Worm (Caenorhabditis elegans) whole organism, L2 larva: ENCODE results near the gene gpcp-2.

Source experiments
- C34F6.9 ChIP-seq: fragments of 150-350 bp; optimal IDR thresholded peaks from 2 replicates; lab custom pipeline; 2014; ENCODE audit warnings: missing biosample characterization, missing genetic modification characterization
- F13H6.1 ChIP-seq: sonication (generic microtip); optimal IDR thresholded peaks from 2 replicates; lab custom pipeline; 2016; ENCODE audit warnings: missing genetic modification characterization, missing compliant biosample characterization
- R02D3.7 ChIP-seq: fragments of 150-350 bp; optimal IDR thresholded peaks from 2 replicates; lab custom pipeline; 2014; ENCODE audit warnings: missing biosample characterization, missing genetic modification characterization
- Y55F3AM.14 ChIP-seq: fragments of 200-800 bp; sonication (Bioruptor generic); optimal IDR thresholded peaks from 2 replicates; lab custom pipeline; 2018; ENCODE audit warnings: mild to moderate bottlenecking, missing genetic modification characterization, missing compliant biosample characterization
- ZK546.5 ChIP-seq: sonication (generic microtip); optimal IDR thresholded peaks from 2 replicates; lab custom pipeline; 2017; ENCODE audit warnings: missing biosample characterization, missing genetic modification characterization
- aly-2 ChIP-seq: fragments of 150-350 bp; optimal IDR thresholded peaks from 2 replicates; lab custom pipeline; 2014; ENCODE audit warnings: missing biosample characterization, missing genetic modification characterization
- ama-1 ChIP-seq: fragments of 150-350 bp; optimal IDR thresholded peaks from 2 replicates; lab custom pipeline; 2018; ENCODE audit warnings: inconsistent platforms
- blmp-1 ChIP-seq: sonication (generic microtip); optimal IDR thresholded peaks from 2 replicates; lab custom pipeline; 2017; ENCODE audit warnings: missing genetic modification characterization, mild to moderate bottlenecking, missing compliant biosample characterization, antibody characterized with exemption, moderate library complexity; ENCODE audit not compliant: insufficient read depth
- ceh-16 ChIP-seq: fragments of 150-350 bp; optimal IDR thresholded peaks from 2 replicates; lab custom pipeline; 2014; ENCODE audit warnings: missing biosample characterization, missing genetic modification characterization
- crh-2 ChIP-seq: sonication (generic microtip); optimal IDR thresholded peaks from 2 replicates; lab custom pipeline; 2017; ENCODE audit warnings: missing biosample characterization, missing genetic modification characterization
- dmd-4 ChIP-seq: sonication (generic microtip); optimal IDR thresholded peaks from 2 replicates; lab custom pipeline; 2017; ENCODE audit warnings: missing biosample characterization, missing genetic modification characterization
- egl-27 ChIP-seq: sonication (generic microtip); optimal IDR thresholded peaks from 3 replicates; lab custom pipeline; 2017; ENCODE audit warnings: missing biosample characterization, missing genetic modification reagents, missing genetic modification characterization
- elt-3 ChIP-seq: sonication (generic microtip); optimal IDR thresholded peaks from 2 replicates; lab custom pipeline; 2017; ENCODE audit warnings: missing biosample characterization, missing genetic modification characterization
- fos-1 ChIP-seq: fragments of 150-350 bp; optimal IDR thresholded peaks from 2 replicates; lab custom pipeline; 2014; ENCODE audit warnings: missing biosample characterization, missing genetic modification characterization
- gmeb-1 ChIP-seq: fragments of 150-350 bp; optimal IDR thresholded peaks from 2 replicates; lab custom pipeline; 2014; ENCODE audit warnings: missing biosample characterization, missing genetic modification characterization
- lin-11 ChIP-seq: fragments of 150-350 bp; sonication (generic microtip); optimal IDR thresholded peaks from 2 replicates; lab custom pipeline; 2014; ENCODE audit warnings: missing biosample characterization, missing genetic modification characterization, inconsistent platforms, mixed read lengths
- lin-13 ChIP-seq: fragments of 150-350 bp; optimal IDR thresholded peaks from 2 replicates; lab custom pipeline; 2014; ENCODE audit warnings: missing biosample characterization, missing genetic modification reagents, missing genetic modification characterization
- lin-39 ChIP-seq: fragments of 150-350 bp; optimal IDR thresholded peaks from 2 replicates; lab custom pipeline; 2014; ENCODE audit warnings: missing biosample characterization, missing genetic modification reagents, missing genetic modification characterization
- lsy-2 ChIP-seq, 2 experiments: fragments of 150-350 bp in 1 of 2; sonication (generic microtip) in 1 of 2; optimal IDR thresholded peaks; 2 replicates each; lab custom pipeline; 2014 to 2017; ENCODE audit warnings: missing biosample characterization in 2 of 2, missing genetic modification characterization in 2 of 2
- mab-5 ChIP-seq: fragments of 150-350 bp; optimal IDR thresholded peaks from 2 replicates; lab custom pipeline; 2014; ENCODE audit warnings: missing biosample characterization, missing genetic modification characterization
- mbf-1 ChIP-seq: sonication (generic microtip); optimal IDR thresholded peaks from 2 replicates; lab custom pipeline; 2017; ENCODE audit warnings: missing biosample characterization, missing genetic modification characterization
- mdl-1 ChIP-seq, 2 experiments: fragments of 150-350 bp in 1 of 2; sonication (generic microtip) in 1 of 2; optimal IDR thresholded peaks; 2 replicates each; lab custom pipeline; 2017; ENCODE audit warnings: missing biosample characterization in 2 of 2, missing genetic modification characterization in 2 of 2
- nhr-11 ChIP-seq: fragments of 150-350 bp; optimal IDR thresholded peaks from 2 replicates; lab custom pipeline; 2014; ENCODE audit warnings: missing biosample characterization, missing genetic modification characterization
- nhr-12 ChIP-seq: fragments of 150-350 bp; optimal IDR thresholded peaks from 2 replicates; lab custom pipeline; 2014; ENCODE audit warnings: missing biosample characterization, missing genetic modification characterization
- nhr-129 ChIP-seq: fragments of 150-350 bp; optimal IDR thresholded peaks from 2 replicates; lab custom pipeline; 2014; ENCODE audit warnings: missing biosample characterization, missing genetic modification characterization
- nhr-21 ChIP-seq: fragments of 150-350 bp; optimal IDR thresholded peaks from 2 replicates; lab custom pipeline; 2014; ENCODE audit warnings: missing biosample characterization, missing genetic modification characterization
- nhr-23 ChIP-seq: fragments of 150-350 bp; optimal IDR thresholded peaks from 2 replicates; lab custom pipeline; 2014; ENCODE audit warnings: missing biosample characterization, missing genetic modification reagents, missing genetic modification characterization
- nhr-237 ChIP-seq: fragments of 150-350 bp; optimal IDR thresholded peaks from 2 replicates; lab custom pipeline; 2014; ENCODE audit warnings: missing biosample characterization, missing genetic modification characterization
- nhr-25 ChIP-seq: fragments of 150-350 bp; sonication (generic microtip); optimal IDR thresholded peaks from 3 replicates; lab custom pipeline; 2014; ENCODE audit warnings: missing biosample characterization, missing genetic modification characterization
- nhr-6 ChIP-seq: fragments of 150-350 bp; optimal IDR thresholded peaks from 2 replicates; lab custom pipeline; 2014; ENCODE audit warnings: missing biosample characterization, missing genetic modification characterization
- peb-1 ChIP-seq: fragments of 150-350 bp; optimal IDR thresholded peaks from 2 replicates; lab custom pipeline; 2014; ENCODE audit warnings: missing biosample characterization, missing genetic modification characterization
- sem-4 ChIP-seq: fragments of 150-350 bp; optimal IDR thresholded peaks from 2 replicates; lab custom pipeline; 2014; ENCODE audit warnings: missing biosample characterization, missing genetic modification reagents, missing genetic modification characterization
- skn-1 ChIP-seq: sonication (generic microtip); optimal IDR thresholded peaks from 2 replicates; lab custom pipeline; 2017; ENCODE audit warnings: missing biosample characterization, missing genetic modification characterization
- sma-3 ChIP-seq: sonication (generic microtip); optimal IDR thresholded peaks from 2 replicates; lab custom pipeline; 2016; ENCODE audit warnings: missing genetic modification reagents, missing genetic modification characterization, missing compliant biosample characterization
- sma-9 ChIP-seq, 2 experiments: fragments of 150-350 bp in 1 of 2; sonication (generic microtip) in 1 of 2; optimal IDR thresholded peaks; 2 replicates each; lab custom pipeline; 2014 to 2016; ENCODE audit warnings: missing genetic modification characterization in 2 of 2, mild to moderate bottlenecking in 1 of 2, missing biosample characterization in 1 of 2, missing compliant biosample characterization in 1 of 2, missing genetic modification reagents in 1 of 2, moderate library complexity in 1 of 2
- snpc-4 ChIP-seq: fragments of 150-350 bp; optimal IDR thresholded peaks from 2 replicates; lab custom pipeline; 2014; ENCODE audit warnings: missing biosample characterization, missing genetic modification characterization
- unc-39 ChIP-seq: fragments of 150-350 bp; optimal IDR thresholded peaks from 2 replicates; lab custom pipeline; 2014; ENCODE audit warnings: missing biosample characterization, missing genetic modification characterization
- unc-55 ChIP-seq: fragments of 150-350 bp; sonication (generic microtip); optimal IDR thresholded peaks from 3 replicates; lab custom pipeline; 2014; ENCODE audit warnings: missing biosample characterization, missing genetic modification reagents, missing genetic modification characterization
- unc-62 ChIP-seq: fragments of 150-350 bp; optimal IDR thresholded peaks from 2 replicates; lab custom pipeline; 2014; ENCODE audit warnings: missing biosample characterization, missing genetic modification reagents, missing genetic modification characterization
- zag-1 ChIP-seq: fragments of 150-350 bp; optimal IDR thresholded peaks from 2 replicates; lab custom pipeline; 2014; ENCODE audit warnings: missing biosample characterization, missing genetic modification characterization
- ztf-1 ChIP-seq: fragments of 200-800 bp; sonication (Bioruptor generic); conservative IDR thresholded peaks from 2 replicates; pipeline ENCODE4 v1.3.6; 2022; ENCODE audit warnings: missing genetic modification characterization, missing compliant biosample characterization
- ztf-11 ChIP-seq: sonication (generic microtip); optimal IDR thresholded peaks from 2 replicates; lab custom pipeline; 2017; ENCODE audit warnings: missing biosample characterization, missing genetic modification characterization
- ztf-4 ChIP-seq: fragments of 150-350 bp; optimal IDR thresholded peaks from 2 replicates; lab custom pipeline; 2014; ENCODE audit warnings: missing biosample characterization, missing genetic modification characterization

The gpcp-2 gene

DNA sequence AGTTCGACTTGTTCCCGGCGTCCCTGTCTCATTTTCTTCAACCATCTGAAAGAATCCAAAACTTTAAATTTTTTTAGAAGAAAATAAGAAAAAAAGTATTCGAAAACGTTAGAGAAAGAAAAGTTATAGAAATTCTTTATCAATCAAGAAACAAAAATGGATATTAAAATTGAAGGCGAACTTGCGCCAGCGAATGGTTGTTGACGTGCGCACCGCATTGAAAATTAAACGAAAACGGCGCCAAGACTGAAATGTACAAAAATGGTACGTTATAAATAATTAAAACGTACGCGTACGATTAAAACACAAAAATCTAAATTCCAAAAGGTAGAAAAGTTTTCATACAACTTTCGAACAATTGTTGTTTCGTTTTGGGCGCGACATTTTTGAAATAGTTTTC, 13.6 kb upstream of the gpcp-2 start, which contains the start of gene K02C4.3:
K02C4.3 (minus strand) TSS at position 51 of the 400 bp plus-strand sequence.
- TF ChIP-seq unc-62 (GFP tag; lab: Kevin White, UChicago): no peak
- TF ChIP-seq snpc-4 (tag; lab: Kevin White, UChicago): peak; percentile 87
- peak; percentile 64 for TF ChIP-seq nhr-129 (tag; lab: Kevin White, UChicago)
- TF ChIP-seq ztf-4 (tag; lab: Kevin White, UChicago): peak; percentile 51
- TF ChIP-seq sma-3: peak; percentile 63
- peak; percentile 81 for TF ChIP-seq C34F6.9 (tag; lab: Kevin White, UChicago)
- no peak for TF ChIP-seq ZK546.5 (tag; lab: Kevin White, UChicago)
- peak; percentile 52 for TF ChIP-seq lin-11 (tag; lab: Kevin White, UChicago)
- TF ChIP-seq ceh-16 (tag; lab: Kevin White, UChicago): no peak
- TF ChIP-seq crh-2 (tag; lab: Kevin White, UChicago): peak; percentile 83
- peak; percentile 65 for TF ChIP-seq lin-13
- TF ChIP-seq zag-1: no peak
- peak; percentile 69 for TF ChIP-seq unc-55 (GFP tag; lab: Kevin White, UChicago)
- peak; percentile 40 for TF ChIP-seq mab-5 (tag; lab: Kevin White, UChicago)
- TF ChIP-seq dmd-4 (tag; lab: Kevin White, UChicago): no peak
- peak; percentile 53 for TF ChIP-seq fos-1 (tag; lab: Kevin White, UChicago)
- TF ChIP-seq sem-4 (tag; lab: Kevin White, UChicago): peak; percentile 24
- peak; percentile 16 for TF ChIP-seq nhr-6 (tag; lab: Kevin White, UChicago)
- peak; percentile 55 for TF ChIP-seq F13H6.1
- peak; percentile 61 to 87 for TF ChIP-seq lsy-2 (tag; optimal IDR thresholded peaks at IDR 0.05; lab: Kevin White, UChicago)
- peak; percentile 66 for TF ChIP-seq nhr-25 (tag; lab: Kevin White, UChicago)
- peak; percentile 92 for TF ChIP-seq gmeb-1 (tag; lab: Kevin White, UChicago)
- no peak for TF ChIP-seq blmp-1 (tag; lab: Kevin White, UChicago)
- TF ChIP-seq nhr-21 (tag; lab: Kevin White, UChicago): peak; percentile 51
- TF ChIP-seq sma-9 (GFP tag; optimal IDR thresholded peaks at IDR 0.05; lab: Kevin White, UChicago): peak; percentile 80
- no peak for TF ChIP-seq sma-9 (tag; optimal IDR thresholded peaks at IDR 0.05; lab: Kevin White, UChicago)
- TF ChIP-seq, all 48 proteins: peak for 19

DNA sequence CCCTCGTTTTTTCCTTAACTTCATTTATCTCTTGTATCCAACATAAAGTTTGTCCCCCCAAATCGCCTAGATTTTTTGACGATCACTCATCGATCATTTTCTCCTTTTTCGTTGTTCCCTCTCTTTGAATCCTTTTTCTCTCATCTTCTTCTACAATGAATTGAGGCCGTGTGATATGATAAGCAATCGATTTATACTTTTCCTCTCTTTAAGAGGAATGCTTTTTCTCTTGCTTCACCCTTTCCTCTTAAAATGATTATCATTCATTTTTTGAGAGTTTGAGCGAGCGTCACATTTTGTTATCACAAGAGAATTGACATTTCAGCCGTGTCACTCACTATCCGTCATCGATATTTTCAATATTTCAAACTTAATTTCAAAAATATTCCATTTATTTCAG, 4.9 kb upstream of the gpcp-2 start, which contains the start of gene K02C4.5:
K02C4.5 (plus strand) TSS at position 395 of the 400 bp plus-strand sequence.
- TF ChIP-seq ztf-4 (tag; lab: Kevin White, UChicago) (no peak), ama-1 (no peak), ztf-1 (GFP tag; lab: Robert Waterston, UW) (no peak), mbf-1 (tag; lab: Kevin White, UChicago) (no peak), aly-2 (tag; lab: Kevin White, UChicago) (no peak), fos-1 (tag; lab: Kevin White, UChicago) (peak; percentile 98), egl-27 (tag; lab: Kevin White, UChicago) (no peak), skn-1 (tag; lab: Kevin White, UChicago) (peak; percentile 11), mdl-1 (tag; optimal IDR thresholded peaks at IDR 0.05; lab: Kevin White, UChicago) (no peak), sma-3 (no peak), crh-2 (tag; lab: Kevin White, UChicago) (peak; percentile 48), blmp-1 (tag; lab: Kevin White, UChicago) (no peak), nhr-6 (tag; lab: Kevin White, UChicago) (no peak)
- TF ChIP-seq, all 48 proteins: peak for 3

DNA sequence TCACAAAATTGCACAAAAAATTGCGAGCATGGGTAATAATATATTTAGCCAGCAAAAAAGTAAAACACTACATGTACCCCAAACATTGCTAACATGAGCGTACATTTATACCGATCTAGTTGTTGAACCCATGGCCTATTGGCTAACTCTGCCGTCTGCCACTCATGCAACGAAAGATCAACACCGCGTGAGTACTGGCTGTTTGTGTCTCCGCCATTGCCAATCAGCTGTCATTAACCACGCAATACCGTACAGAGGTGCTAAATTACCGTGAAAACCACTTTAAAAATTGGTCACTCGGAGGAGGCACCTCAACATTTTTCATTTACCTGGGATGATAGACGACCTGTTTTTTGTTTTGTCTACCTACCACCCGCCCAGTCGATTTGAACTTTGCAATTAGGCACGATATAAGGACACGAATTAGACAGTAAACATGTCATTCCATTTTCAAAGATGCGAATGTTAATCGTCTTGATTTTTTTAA, 2.2 kb upstream of the gpcp-2 start, which contains the start of gene K02C4.2:
K02C4.2 (plus strand) TSS at position 437 of the 487 bp plus-strand sequence.
- TF ChIP-seq sem-4 (tag; lab: Kevin White, UChicago) (peak; percentile 69), snpc-4 (tag; lab: Kevin White, UChicago) (peak; percentile 42), mbf-1 (tag; lab: Kevin White, UChicago) (no peak), nhr-21 (tag; lab: Kevin White, UChicago) (peak; percentile 85), ZK546.5 (tag; lab: Kevin White, UChicago) (no peak), Y55F3AM.14 (GFP tag; lab: Kevin White, UChicago) (peak; percentile 62), nhr-23 (tag; lab: Kevin White, UChicago) (no peak), nhr-6 (tag; lab: Kevin White, UChicago) (no peak), fos-1 (tag; lab: Kevin White, UChicago) (peak; percentile 90), nhr-11 (tag; lab: Kevin White, UChicago) (peak; percentile 9), ceh-16 (tag; lab: Kevin White, UChicago) (peak; percentile 57), nhr-12 (tag; lab: Kevin White, UChicago) (no peak), unc-39 (tag; lab: Kevin White, UChicago) (no peak), R02D3.7 (tag; lab: Kevin White, UChicago) (no peak), F13H6.1 (peak; percentile 66), lsy-2 (tag; optimal IDR thresholded peaks at IDR 0.05; lab: Kevin White, UChicago) (peak; percentile 12 to 73), dmd-4 (tag; lab: Kevin White, UChicago) (no peak), aly-2 (tag; lab: Kevin White, UChicago) (no peak), lin-39 (no peak), lin-11 (tag; lab: Kevin White, UChicago) (peak; percentile 42), sma-9 (GFP tag; optimal IDR thresholded peaks at IDR 0.05; lab: Kevin White, UChicago) (peak; percentile 78), sma-9 (tag; optimal IDR thresholded peaks at IDR 0.05; lab: Kevin White, UChicago) (no peak), crh-2 (tag; lab: Kevin White, UChicago) (peak; percentile 80), nhr-25 (tag; lab: Kevin White, UChicago) (peak; percentile 73), ztf-11 (tag; lab: Kevin White, UChicago) (no peak), ama-1 (no peak), peb-1 (tag; lab: Kevin White, UChicago) (no peak), ztf-4 (tag; lab: Kevin White, UChicago) (no peak), unc-62 (GFP tag; lab: Kevin White, UChicago) (no peak), mdl-1 (tag; optimal IDR thresholded peaks at IDR 0.05; lab: Kevin White, UChicago) (peak in 1 of 2 experiments; percentile 9), lin-13 (peak; percentile 50), nhr-129 (tag; lab: Kevin White, UChicago) (peak; percentile 95), zag-1 (peak; percentile 36), elt-3 (tag; lab: Kevin White, UChicago) (no peak), nhr-237 (no peak), C34F6.9 (tag; lab: Kevin White, UChicago) (peak; percentile 61)
